Worm (Caenorhabditis elegans) whole organism, mixed stage, embryonic: ENCODE results near the gene C50F4.12.

Experiments used
- M03D4.4 ChIP-seq: sonication (generic microtip); optimal IDR thresholded peaks from 2 replicates; lab custom pipeline; 2017; ENCODE audit warnings: mild to moderate bottlenecking, missing genetic modification characterization, missing compliant biosample characterization
- bed-3 ChIP-seq: fragments of 200-800 bp; sonication (Bioruptor generic); optimal IDR thresholded peaks from 3 replicates; lab custom pipeline; 2018; ENCODE audit warnings: mild to moderate bottlenecking, missing genetic modification characterization, moderate library complexity, missing compliant biosample characterization
- blmp-1 ChIP-seq: fragments of 150-350 bp; optimal IDR thresholded peaks from 2 replicates; lab custom pipeline; 2014; ENCODE audit warnings: missing biosample characterization, missing genetic modification characterization
- ceh-39 ChIP-seq: fragments of 150-350 bp; optimal IDR thresholded peaks from 2 replicates; lab custom pipeline; 2014; ENCODE audit warnings: missing biosample characterization, missing genetic modification characterization
- ceh-43 ChIP-seq: fragments of 200-800 bp; sonication (Bioruptor generic); optimal IDR thresholded peaks from 2 replicates; lab custom pipeline; 2018; ENCODE audit warnings: mild to moderate bottlenecking, missing genetic modification characterization, moderate library complexity, missing compliant biosample characterization
- ceh-83 ChIP-seq: fragments of 200-800 bp; sonication (Bioruptor generic); optimal IDR thresholded peaks from 2 replicates; lab custom pipeline; 2018; ENCODE audit warnings: mild to moderate bottlenecking, missing genetic modification characterization, missing compliant biosample characterization
- ces-1 ChIP-seq: fragments of 150-350 bp; optimal IDR thresholded peaks from 2 replicates; lab custom pipeline; 2014; ENCODE audit warnings: missing biosample characterization, missing genetic modification reagents, missing genetic modification characterization
- cnd-1 ChIP-seq: fragments of 200-800 bp; sonication (Bioruptor generic); optimal IDR thresholded peaks from 2 replicates; lab custom pipeline; 2018; ENCODE audit warnings: mild to moderate bottlenecking, missing genetic modification characterization, missing compliant biosample characterization
- drap-1 ChIP-seq: fragments of 200-800 bp; sonication (Bioruptor generic); optimal IDR thresholded peaks from 3 replicates; lab custom pipeline; 2018; ENCODE audit warnings: mild to moderate bottlenecking, missing genetic modification characterization, missing compliant biosample characterization
- elt-1 ChIP-seq: sonication (generic microtip); optimal IDR thresholded peaks from 2 replicates; lab custom pipeline; 2017; ENCODE audit warnings: missing genetic modification characterization, mild to moderate bottlenecking, missing compliant biosample characterization, antibody characterized with exemption, moderate library complexity, borderline replicate concordance; ENCODE audit not compliant: insufficient read depth
- elt-3 ChIP-seq: fragments of 150-350 bp; optimal IDR thresholded peaks from 2 replicates; lab custom pipeline; 2014; ENCODE audit warnings: missing biosample characterization, missing genetic modification characterization
- flh-1 ChIP-seq: fragments of 200-800 bp; sonication (Bioruptor generic); optimal IDR thresholded peaks from 2 replicates; lab custom pipeline; 2018; ENCODE audit warnings: mild to moderate bottlenecking, missing genetic modification characterization, moderate library complexity, missing compliant biosample characterization
- ham-2 ChIP-seq: fragments of 200-800 bp; sonication (Bioruptor generic); optimal IDR thresholded peaks from 2 replicates; lab custom pipeline; 2018; ENCODE audit warnings: mild to moderate bottlenecking, missing genetic modification characterization, missing compliant biosample characterization
- hlh-1 ChIP-seq: fragments of 150-350 bp; optimal IDR thresholded peaks from 2 replicates; lab custom pipeline; 2014; ENCODE audit warnings: missing biosample characterization, missing genetic modification reagents, missing genetic modification characterization
- lin-13 ChIP-seq: fragments of 150-350 bp; optimal IDR thresholded peaks from 2 replicates; lab custom pipeline; 2014; ENCODE audit warnings: missing biosample characterization, missing genetic modification characterization
- lin-32 ChIP-seq: fragments of 200-800 bp; sonication (Bioruptor generic); optimal IDR thresholded peaks from 2 replicates; lab custom pipeline; 2018; ENCODE audit warnings: mild to moderate bottlenecking, missing genetic modification characterization, missing compliant biosample characterization
- lsy-2 ChIP-seq: fragments of 150-350 bp; optimal IDR thresholded peaks from 2 replicates; lab custom pipeline; 2014; ENCODE audit warnings: missing biosample characterization, missing genetic modification characterization
- mab-5 ChIP-seq: fragments of 150-350 bp; optimal IDR thresholded peaks from 2 replicates; lab custom pipeline; 2014; ENCODE audit warnings: missing biosample characterization, missing genetic modification characterization
- mep-1 ChIP-seq: fragments of 150-350 bp; optimal IDR thresholded peaks from 2 replicates; lab custom pipeline; 2017; ENCODE audit warnings: missing biosample characterization, missing genetic modification reagents, missing genetic modification characterization, inconsistent platforms
- mls-2 ChIP-seq: sonication (generic microtip); optimal IDR thresholded peaks from 2 replicates; lab custom pipeline; 2016; ENCODE audit warnings: mild to moderate bottlenecking, missing genetic modification characterization, moderate library complexity, missing compliant biosample characterization
- nhr-12 ChIP-seq: fragments of 150-350 bp; optimal IDR thresholded peaks from 2 replicates; lab custom pipeline; 2014; ENCODE audit warnings: missing biosample characterization, missing genetic modification characterization
- nhr-2 ChIP-seq: fragments of 150-350 bp; optimal IDR thresholded peaks from 2 replicates; lab custom pipeline; 2014; ENCODE audit warnings: missing biosample characterization, missing genetic modification characterization
- nhr-237 ChIP-seq: fragments of 150-350 bp; optimal IDR thresholded peaks from 2 replicates; lab custom pipeline; 2014; ENCODE audit warnings: missing biosample characterization, missing genetic modification characterization
- nhr-28 ChIP-seq: fragments of 150-350 bp; optimal IDR thresholded peaks from 2 replicates; lab custom pipeline; 2014; ENCODE audit warnings: missing biosample characterization, missing genetic modification characterization
- nhr-76 ChIP-seq: sonication (generic microtip); optimal IDR thresholded peaks from 2 replicates; lab custom pipeline; 2017; ENCODE audit warnings: missing biosample characterization, missing genetic modification characterization
- pha-4 ChIP-seq: fragments of 150-350 bp; optimal IDR thresholded peaks from 2 replicates; lab custom pipeline; 2018; ENCODE audit warnings: missing biosample characterization, missing genetic modification reagents, missing genetic modification characterization
- sem-2 ChIP-seq: fragments of 200-800 bp; sonication (Bioruptor generic); optimal IDR thresholded peaks from 2 replicates; lab custom pipeline; 2018; ENCODE audit warnings: mild to moderate bottlenecking, missing genetic modification characterization, missing compliant biosample characterization
- snpc-4 ChIP-seq: fragments of 150-350 bp; optimal IDR thresholded peaks from 2 replicates; lab custom pipeline; 2014; ENCODE audit warnings: missing biosample characterization, missing genetic modification characterization
- sptf-1 ChIP-seq: sonication (generic microtip); optimal IDR thresholded peaks from 2 replicates; lab custom pipeline; 2017; ENCODE audit warnings: mild to moderate bottlenecking, missing genetic modification characterization, moderate library complexity, missing compliant biosample characterization
- tbx-8 ChIP-seq: fragments of 200-800 bp; sonication (Bioruptor generic); optimal IDR thresholded peaks from 2 replicates; lab custom pipeline; 2018; ENCODE audit warnings: mild to moderate bottlenecking, missing genetic modification characterization, moderate library complexity, missing compliant biosample characterization
- unc-120 ChIP-seq: sonication (generic microtip); optimal IDR thresholded peaks from 2 replicates; lab custom pipeline; 2017; ENCODE audit warnings: missing genetic modification characterization, missing compliant biosample characterization; ENCODE audit not compliant: poor library complexity, severe bottlenecking
- unc-39 ChIP-seq: fragments of 150-350 bp; optimal IDR thresholded peaks from 2 replicates; lab custom pipeline; 2014; ENCODE audit warnings: missing biosample characterization, missing genetic modification characterization
- unc-62 ChIP-seq: fragments of 150-350 bp; optimal IDR thresholded peaks from 2 replicates; lab custom pipeline; 2014; ENCODE audit warnings: missing biosample characterization, missing genetic modification reagents, missing genetic modification characterization
- ztf-11 ChIP-seq: fragments of 150-350 bp; optimal IDR thresholded peaks from 2 replicates; lab custom pipeline; 2014; ENCODE audit warnings: missing biosample characterization, missing genetic modification characterization

Gene C50F4.12

ce11 chrV:9561624-9562179, 22.2 kb upstream of the C50F4.12 start, which contains the start of gene rgef-1:
Gene rgef-1, minus strand, starts transcription at chrV:9561674.
- TF ChIP-seq ces-1 (GFP tag; lab: Kevin White, UChicago) (peak; percentile 91), elt-3 (tag; lab: Kevin White, UChicago) (no peak), sptf-1 (tag; lab: Kevin White, UChicago) (peak; percentile 5)

- TF ChIP-seq pha-4 (no peak), nhr-12 (tag; lab: Kevin White, UChicago) (no peak), tbx-8 (GFP tag; lab: Kevin White, UChicago) (no peak), mls-2 (tag; lab: Kevin White, UChicago) (no peak), ces-1 (GFP tag; lab: Kevin White, UChicago) (no peak), ceh-39 (tag; lab: Kevin White, UChicago) (no peak), ham-2 (GFP tag; lab: Kevin White, UChicago) (no peak), unc-62 (GFP tag; lab: Kevin White, UChicago) (no peak)
Measured at ce11 chrV:9556668-9557067, 17.1 kb upstream of the C50F4.12 start.

DNA sequence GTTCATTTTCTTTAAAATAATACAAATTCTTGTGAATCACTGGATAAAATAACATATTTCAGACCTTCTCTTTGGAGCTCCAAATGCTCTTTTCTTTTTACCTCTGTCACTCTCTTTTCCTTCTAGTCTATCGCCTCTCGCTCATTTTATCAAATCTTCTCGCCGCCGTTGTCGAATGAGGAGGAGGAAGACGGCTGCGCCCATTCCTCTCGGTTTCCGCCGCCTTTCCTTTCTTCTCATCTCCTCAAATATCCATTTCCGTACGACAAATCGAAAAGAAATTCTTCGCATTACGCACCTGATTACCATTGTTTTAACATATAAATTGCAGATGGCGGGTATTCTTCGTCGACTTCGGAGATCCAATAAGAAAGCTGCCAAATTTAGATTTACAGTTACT, 10.8 kb upstream of the C50F4.12 start, which contains the start of gene ehbp-1:
Gene ehbp-1 (plus strand): TSS at position 332 of the 400 bp plus-strand sequence.
- TF ChIP-seq ces-1 (GFP tag; lab: Kevin White, UChicago) (peak; percentile 78), unc-39 (tag; lab: Kevin White, UChicago) (no peak), nhr-76 (tag; lab: Kevin White, UChicago) (no peak), lsy-2 (tag; lab: Kevin White, UChicago) (no peak), unc-120 (peak; percentile 58), M03D4.4 (tag; lab: Kevin White, UChicago) (no peak)

DNA sequence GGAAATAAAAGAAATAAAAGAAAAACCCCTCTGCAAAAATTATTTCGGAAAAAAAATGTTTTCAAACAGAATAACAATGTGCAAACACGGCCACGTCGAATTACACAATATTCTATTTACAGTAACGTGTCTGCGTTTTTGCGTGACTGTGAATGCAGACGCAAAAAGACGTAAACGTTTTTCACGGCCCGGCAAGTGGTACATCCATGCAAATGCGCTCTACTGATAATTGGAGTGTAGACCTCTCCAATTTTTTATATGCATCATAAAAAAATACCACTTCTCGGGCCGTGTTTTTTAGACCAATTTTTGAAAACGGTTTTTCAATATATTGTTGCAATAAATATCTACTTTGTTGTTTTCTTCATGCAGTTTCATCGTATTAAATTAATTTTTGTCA, 9.9 kb upstream of the C50F4.12 start, which contains the start of gene nstp-10:
Gene nstp-10 (minus strand): TSS at position 378 of the 400 bp plus-strand sequence.
- no peak for TF ChIP-seq drap-1 (GFP tag; lab: Kevin White, UChicago)
- no peak for TF ChIP-seq sptf-1 (tag; lab: Kevin White, UChicago)
- TF ChIP-seq lsy-2 (tag; lab: Kevin White, UChicago), result peak; percentile 84
- TF ChIP-seq ceh-39 (tag; lab: Kevin White, UChicago), result no peak
- no peak for TF ChIP-seq ceh-43
- TF ChIP-seq lin-13 (tag; lab: Kevin White, UChicago), result peak; percentile 47
- TF ChIP-seq blmp-1 (tag; lab: Kevin White, UChicago), result no peak
- TF ChIP-seq mep-1 (tag; lab: Kevin White, UChicago), result peak; percentile 81
- TF ChIP-seq hlh-1 (tag; lab: Kevin White, UChicago), result no peak
- TF ChIP-seq nhr-237, result peak; percentile 8
- TF ChIP-seq ztf-11 (tag; lab: Kevin White, UChicago), result no peak
- no peak for TF ChIP-seq unc-62 (GFP tag; lab: Kevin White, UChicago)
- TF ChIP-seq nhr-2 (tag; lab: Kevin White, UChicago), result no peak
- no peak for TF ChIP-seq M03D4.4 (tag; lab: Kevin White, UChicago)
- TF ChIP-seq elt-3 (tag; lab: Kevin White, UChicago), result no peak
- TF ChIP-seq mls-2 (tag; lab: Kevin White, UChicago), result no peak
- TF ChIP-seq unc-120, result no peak
- TF ChIP-seq unc-39 (tag; lab: Kevin White, UChicago), result no peak
- TF ChIP-seq ham-2 (GFP tag; lab: Kevin White, UChicago), result no peak
- no peak for TF ChIP-seq elt-1 (tag; lab: Kevin White, UChicago)
- peak; percentile 28 for TF ChIP-seq ces-1 (GFP tag; lab: Kevin White, UChicago)

- TF ChIP-seq elt-1 (tag; lab: Kevin White, UChicago) (no peak), tbx-8 (GFP tag; lab: Kevin White, UChicago) (peak; percentile 59), lin-32 (peak; percentile 8), drap-1 (GFP tag; lab: Kevin White, UChicago) (peak; percentile 79), nhr-12 (tag; lab: Kevin White, UChicago) (no peak), ham-2 (GFP tag; lab: Kevin White, UChicago) (peak; percentile 29), ztf-11 (tag; lab: Kevin White, UChicago) (peak; percentile 78), unc-120 (peak; percentile 85), ceh-83 (peak; percentile 68), unc-39 (tag; lab: Kevin White, UChicago) (no peak), snpc-4 (tag; lab: Kevin White, UChicago) (no peak), nhr-237 (peak; percentile 96), elt-3 (tag; lab: Kevin White, UChicago) (peak; percentile 54), cnd-1 (peak; percentile 49), sptf-1 (tag; lab: Kevin White, UChicago) (peak; percentile 76), unc-62 (GFP tag; lab: Kevin White, UChicago) (peak; percentile 97), lsy-2 (tag; lab: Kevin White, UChicago) (peak; percentile 86), ceh-39 (tag; lab: Kevin White, UChicago) (peak; percentile 86), ces-1 (GFP tag; lab: Kevin White, UChicago) (peak; percentile 78), nhr-76 (tag; lab: Kevin White, UChicago) (no peak), hlh-1 (tag; lab: Kevin White, UChicago) (peak; percentile 76), mls-2 (tag; lab: Kevin White, UChicago) (peak; percentile 70), blmp-1 (tag; lab: Kevin White, UChicago) (no peak), nhr-2 (tag; lab: Kevin White, UChicago) (peak; percentile 38), bed-3 (no peak), mab-5 (tag; lab: Kevin White, UChicago) (peak; percentile 36), M03D4.4 (tag; lab: Kevin White, UChicago) (peak; percentile 72), lin-13 (tag; lab: Kevin White, UChicago) (peak; percentile 96), nhr-28 (peak; percentile 33), sem-2 (GFP tag; lab: Kevin White, UChicago) (no peak), mep-1 (tag; lab: Kevin White, UChicago) (peak; percentile 97), pha-4 (peak; percentile 95), flh-1 (GFP tag; lab: Kevin White, UChicago) (no peak)
Measured at ce11 chrV:9546860-9547269, 7.3 kb upstream of the C50F4.12 start, which contains the start of gene his-37. Gene his-37, plus strand, starts transcription at chrV:9547105.
